Fruit fly (Drosophila melanogaster): ENCODE measurements around the gene CG42654.

Gene CG42654

DNA sequence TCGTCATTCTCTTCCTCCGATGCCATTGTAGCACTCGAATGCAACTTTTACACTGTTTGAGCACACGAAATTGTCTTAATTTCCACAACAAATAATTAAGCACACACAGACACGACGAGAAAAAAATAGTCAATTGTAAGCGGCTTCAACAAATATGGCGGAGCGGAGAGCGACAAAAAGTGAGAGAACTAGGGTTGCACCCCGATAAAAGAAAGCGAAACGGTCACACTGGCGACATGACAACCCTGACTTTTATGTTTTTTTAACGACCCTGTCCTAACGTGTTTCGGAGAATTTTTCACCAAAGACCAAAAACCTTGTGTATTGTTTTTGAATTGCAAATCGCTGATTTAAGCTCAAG lies 44.3 kb downstream of the CG42654 start, which contains the start of the genes Mi-2 and Prp3 (continued):
- peak; percentile 20; the same call in 1 of the 4 replicates for TF ChIP-seq chinmo (GFP tag; IDR thresholded peaks at IDR 0.05; ENCODE audit: partially characterized antibody)
- no peak for TF ChIP-seq seq (GFP tag; IDR thresholded peaks at IDR 0.05)
- peak in 1 of 2 experiments; percentile 17 for TF ChIP-seq dpn (GFP tag; optimal IDR thresholded peaks at IDR 0.05)
- no peak for TF ChIP-seq CG6765 (GFP tag; optimal IDR thresholded peaks at IDR 0.05)
- TF ChIP-seq gce (GFP tag; IDR thresholded peaks at IDR 0.05) = no peak
- TF ChIP-seq CG5953 (GFP tag; IDR thresholded peaks at IDR 0.05) = no peak
- no peak for TF ChIP-seq CG11247 (GFP tag; IDR thresholded peaks at IDR 0.05)
- no peak for TF ChIP-seq CG30403 (GFP tag; optimal IDR thresholded peaks at IDR 0.05)
- no peak for TF ChIP-seq zen2 (GFP tag; IDR thresholded peaks at IDR 0.05; ENCODE audit: partially characterized antibody)
- no peak for TF ChIP-seq tgo (GFP tag; IDR thresholded peaks at IDR 0.05)
- TF ChIP-seq psq (GFP tag; optimal IDR thresholded peaks at IDR 0.05) = no peak
- TF ChIP-seq kay (GFP tag; optimal IDR thresholded peaks at IDR 0.05) = no peak
- TF ChIP-seq Tbp (GFP tag; optimal IDR thresholded peaks at IDR 0.05) = no peak
- TF ChIP-seq tx (GFP tag; optimal IDR thresholded peaks at IDR 0.05) = no peak
- no peak for TF ChIP-seq lab (GFP tag; optimal IDR thresholded peaks at IDR 0.05)
- no peak for TF ChIP-seq Atf3 (GFP tag; optimal IDR thresholded peaks at IDR 0.05)
- TF ChIP-seq CG33213 (GFP tag; optimal IDR thresholded peaks at IDR 0.05) = peak; percentile 56
- no peak for TF ChIP-seq sob (GFP tag; IDR thresholded peaks at IDR 0.05)
- TF ChIP-seq sr (GFP tag; IDR thresholded peaks at IDR 0.05) = no peak
- TF ChIP-seq ash1 (GFP tag; optimal IDR thresholded peaks at IDR 0.05) = no peak
- TF ChIP-seq onecut (GFP tag; IDR thresholded peaks at IDR 0.05) = peak; percentile 15; the same call in 1 of the 2 replicates
- no peak for TF ChIP-seq CG15011 (GFP tag; optimal IDR thresholded peaks at IDR 0.05)
- TF ChIP-seq CG10274 (GFP tag; optimal IDR thresholded peaks at IDR 0.05) = no peak
- peak; percentile 99 for TF ChIP-seq phol (tag; optimal IDR thresholded peaks at IDR 0.05)
- no peak for TF ChIP-seq ato (GFP tag; IDR thresholded peaks at IDR 0.05; ENCODE audit: partially characterized antibody)
- peak; percentile 3 for TF ChIP-seq CG1647 (GFP tag; optimal IDR thresholded peaks at IDR 0.05)
- no peak for TF ChIP-seq CG13296 (GFP tag; optimal IDR thresholded peaks at IDR 0.05)
- no peak for TF ChIP-seq fu2 (GFP tag; optimal IDR thresholded peaks at IDR 0.05)
- no peak for TF ChIP-seq dati (GFP tag; IDR thresholded peaks at IDR 0.05)
- TF ChIP-seq CG13894 (tag; optimal IDR thresholded peaks at IDR 0.05) = no peak
- no peak for TF ChIP-seq Eip74EF (GFP tag; optimal IDR thresholded peaks at IDR 0.05)
- TF ChIP-seq dysf (GFP tag; IDR thresholded peaks at IDR 0.05) = no peak
- TF ChIP-seq Chrac-16 (GFP tag; optimal IDR thresholded peaks at IDR 0.05) = no peak
- TF ChIP-seq Dad (GFP tag; optimal IDR thresholded peaks at IDR 0.05) = no peak
- TF ChIP-seq CG18476 (GFP tag; optimal IDR thresholded peaks at IDR 0.05) = no peak
- TF ChIP-seq sug (tag; optimal IDR thresholded peaks at IDR 0.05) = peak; percentile 40
- TF ChIP-seq stwl (tag; optimal IDR thresholded peaks at IDR 0.05) = peak; percentile 91
- no peak for TF ChIP-seq CG1792 (GFP tag; optimal IDR thresholded peaks at IDR 0.05)
- no peak for TF ChIP-seq toy (GFP tag; IDR thresholded peaks at IDR 0.05)
- TF ChIP-seq zfh1 (GFP tag; IDR thresholded peaks at IDR 0.05) = peak; percentile 48; the same call in 1 of the 3 replicates
- no peak for TF ChIP-seq lov (optimal IDR thresholded peaks at IDR 0.05)
- no peak for TF ChIP-seq lov (GFP tag; IDR thresholded peaks at IDR 0.05)
- no peak for TF ChIP-seq CG9437 (GFP tag; optimal IDR thresholded peaks at IDR 0.05)
- TF ChIP-seq CG1832 (GFP tag; optimal IDR thresholded peaks at IDR 0.05) = no peak
- TF ChIP-seq CG8924 (tag; optimal IDR thresholded peaks at IDR 0.05) = peak; percentile 71
- no peak for TF ChIP-seq Nf-YB (GFP tag; optimal IDR thresholded peaks at IDR 0.05)
- TF ChIP-seq CG6791 (GFP tag; IDR thresholded peaks at IDR 0.05; ENCODE audit: partially characterized antibody) = peak; percentile 54; the same call in 2 of the 3 replicates
- TF ChIP-seq CG17912 (GFP tag; optimal IDR thresholded peaks at IDR 0.05) = peak; percentile 42
- no peak for TF ChIP-seq ssp (GFP tag; IDR thresholded peaks at IDR 0.05)
- no peak for TF ChIP-seq pho (GFP tag; optimal IDR thresholded peaks at IDR 0.05)
- no peak for TF ChIP-seq NfI (GFP tag; optimal IDR thresholded peaks at IDR 0.05)
- no peak for TF ChIP-seq fd102C (GFP tag; optimal IDR thresholded peaks at IDR 0.05)

Measured in whole organism, embryonic.